Fruit fly (Drosophila melanogaster) whole organism, prepupa: ENCODE data around the gene EMC10.

Experiments used
- CG4318 ChIP-seq: fragments of 200-800 bp; sonication (Bioruptor generic); optimal IDR thresholded peaks from 3 replicates; lab custom pipeline; 2017; ENCODE audit warnings: missing biosample characterization, mild to moderate bottlenecking, missing genetic modification characterization
- CG8319 ChIP-seq: fragments of 200-800 bp; sonication (Bioruptor generic); optimal IDR thresholded peaks from 3 replicates; lab custom pipeline; 2016; ENCODE audit warnings: missing biosample characterization, missing genetic modification characterization
- Hr39 ChIP-seq: fragments of 200-800 bp; sonication (Bioruptor generic); optimal IDR thresholded peaks from 2 replicates; lab custom pipeline; 2016; ENCODE audit warnings: missing biosample characterization, missing genetic modification characterization
- Lpt ChIP-seq: fragments of 200-800 bp; sonication (Bioruptor generic); optimal IDR thresholded peaks from 3 replicates; lab custom pipeline; 2016; ENCODE audit warnings: missing biosample characterization, missing genetic modification characterization
- Sox14 ChIP-seq: fragments of 200-800 bp; sonication (Bioruptor generic); optimal IDR thresholded peaks from 3 replicates; lab custom pipeline; 2016; ENCODE audit warnings: missing biosample characterization, missing genetic modification characterization
- dsx ChIP-seq: fragments of 200-800 bp; optimal IDR thresholded peaks from 3 replicates; lab custom pipeline; 2019; ENCODE audit warnings: missing biosample characterization, mild to moderate bottlenecking, missing genetic modification characterization, moderate library complexity; ENCODE audit not compliant: poor library complexity, severe bottlenecking
- vri ChIP-seq: fragments of 200-800 bp; sonication (Bioruptor generic); optimal IDR thresholded peaks from 3 replicates; lab custom pipeline; 2016; ENCODE audit warnings: missing biosample characterization, mild to moderate bottlenecking, missing genetic modification characterization

dm6 chr3L:21586528-21586927 is 12.6 kb downstream of the EMC10 start, which contains the start of gene TfAP-2:
- no peak for TF ChIP-seq Lpt (GFP tag; lab: Kevin White, UChicago)
- no peak for TF ChIP-seq CG4318
- no peak for TF ChIP-seq CG8319 (GFP tag; lab: Kevin White, UChicago)
- no peak for TF ChIP-seq Hr39 (GFP tag; lab: Kevin White, UChicago)
- TF ChIP-seq Sox14 (GFP tag; lab: Kevin White, UChicago), result no peak
- no peak for TF ChIP-seq vri (GFP tag; lab: Kevin White, UChicago)
- no peak for TF ChIP-seq dsx (GFP tag; lab: Kevin White, UChicago)
